Worm (Caenorhabditis elegans) whole organism, L2 larva: ENCODE data around the gene F35E8.7.
A peak's percentile ranks its signal among the peaks of the same experiment; 100 is the strongest.

Experiments
- C34F6.9 ChIP-seq: fragments of 150-350 bp; optimal IDR thresholded peaks from 2 replicates; lab custom pipeline; 2014; ENCODE audit warnings: missing biosample characterization, missing genetic modification characterization
- F13H6.1 ChIP-seq: sonication (generic microtip); optimal IDR thresholded peaks from 2 replicates; lab custom pipeline; 2016; ENCODE audit warnings: missing genetic modification characterization, missing compliant biosample characterization
- R02D3.7 ChIP-seq: fragments of 150-350 bp; optimal IDR thresholded peaks from 2 replicates; lab custom pipeline; 2014; ENCODE audit warnings: missing biosample characterization, missing genetic modification characterization
- Y55F3AM.14 ChIP-seq: fragments of 200-800 bp; sonication (Bioruptor generic); optimal IDR thresholded peaks from 2 replicates; lab custom pipeline; 2018; ENCODE audit warnings: mild to moderate bottlenecking, missing genetic modification characterization, missing compliant biosample characterization
- ZK546.5 ChIP-seq: sonication (generic microtip); optimal IDR thresholded peaks from 2 replicates; lab custom pipeline; 2017; ENCODE audit warnings: missing biosample characterization, missing genetic modification characterization
- alr-1 ChIP-seq: fragments of 150-350 bp; optimal IDR thresholded peaks from 2 replicates; lab custom pipeline; 2014; ENCODE audit warnings: missing biosample characterization, missing genetic modification characterization
- aly-2 ChIP-seq: fragments of 150-350 bp; optimal IDR thresholded peaks from 2 replicates; lab custom pipeline; 2014; ENCODE audit warnings: missing biosample characterization, missing genetic modification characterization
- ama-1 ChIP-seq: fragments of 150-350 bp; optimal IDR thresholded peaks from 2 replicates; lab custom pipeline; 2018; ENCODE audit warnings: inconsistent platforms
- blmp-1 ChIP-seq: sonication (generic microtip); optimal IDR thresholded peaks from 2 replicates; lab custom pipeline; 2017; ENCODE audit warnings: missing genetic modification characterization, mild to moderate bottlenecking, missing compliant biosample characterization, antibody characterized with exemption, moderate library complexity; ENCODE audit not compliant: insufficient read depth
- ceh-16 ChIP-seq: fragments of 150-350 bp; optimal IDR thresholded peaks from 2 replicates; lab custom pipeline; 2014; ENCODE audit warnings: missing biosample characterization, missing genetic modification characterization
- ceh-82 ChIP-seq: fragments of 150-350 bp; optimal IDR thresholded peaks from 2 replicates; lab custom pipeline; 2014; ENCODE audit warnings: missing biosample characterization, missing genetic modification characterization
- crh-2 ChIP-seq: sonication (generic microtip); optimal IDR thresholded peaks from 2 replicates; lab custom pipeline; 2017; ENCODE audit warnings: missing biosample characterization, missing genetic modification characterization
- egl-27 ChIP-seq: sonication (generic microtip); optimal IDR thresholded peaks from 3 replicates; lab custom pipeline; 2017; ENCODE audit warnings: missing biosample characterization, missing genetic modification reagents, missing genetic modification characterization
- elt-1 ChIP-seq: fragments of 150-350 bp; optimal IDR thresholded peaks from 2 replicates; lab custom pipeline; 2014; ENCODE audit warnings: missing biosample characterization, missing genetic modification characterization
- fos-1 ChIP-seq: fragments of 150-350 bp; optimal IDR thresholded peaks from 2 replicates; lab custom pipeline; 2014; ENCODE audit warnings: missing biosample characterization, missing genetic modification characterization
- lin-13 ChIP-seq: fragments of 150-350 bp; optimal IDR thresholded peaks from 2 replicates; lab custom pipeline; 2014; ENCODE audit warnings: missing biosample characterization, missing genetic modification reagents, missing genetic modification characterization
- lsy-2 ChIP-seq, 2 experiments: fragments of 150-350 bp in 1 of 2; sonication (generic microtip) in 1 of 2; optimal IDR thresholded peaks; 2 replicates each; lab custom pipeline; 2014 to 2017; ENCODE audit warnings: missing biosample characterization in 2 of 2, missing genetic modification characterization in 2 of 2
- mab-5 ChIP-seq: fragments of 150-350 bp; optimal IDR thresholded peaks from 2 replicates; lab custom pipeline; 2014; ENCODE audit warnings: missing biosample characterization, missing genetic modification characterization
- mbf-1 ChIP-seq: sonication (generic microtip); optimal IDR thresholded peaks from 2 replicates; lab custom pipeline; 2017; ENCODE audit warnings: missing biosample characterization, missing genetic modification characterization
- mdl-1 ChIP-seq, 2 experiments: fragments of 150-350 bp in 1 of 2; sonication (generic microtip) in 1 of 2; optimal IDR thresholded peaks; 2 replicates each; lab custom pipeline; 2017; ENCODE audit warnings: missing biosample characterization in 2 of 2, missing genetic modification characterization in 2 of 2
- nhr-10 ChIP-seq: sonication (generic microtip); optimal IDR thresholded peaks from 2 replicates; lab custom pipeline; 2017; ENCODE audit warnings: missing biosample characterization, missing genetic modification characterization
- nhr-12 ChIP-seq: fragments of 150-350 bp; optimal IDR thresholded peaks from 2 replicates; lab custom pipeline; 2014; ENCODE audit warnings: missing biosample characterization, missing genetic modification characterization
- nhr-129 ChIP-seq: fragments of 150-350 bp; optimal IDR thresholded peaks from 2 replicates; lab custom pipeline; 2014; ENCODE audit warnings: missing biosample characterization, missing genetic modification characterization
- nhr-21 ChIP-seq: fragments of 150-350 bp; optimal IDR thresholded peaks from 2 replicates; lab custom pipeline; 2014; ENCODE audit warnings: missing biosample characterization, missing genetic modification characterization
- nhr-23 ChIP-seq: fragments of 150-350 bp; optimal IDR thresholded peaks from 2 replicates; lab custom pipeline; 2014; ENCODE audit warnings: missing biosample characterization, missing genetic modification reagents, missing genetic modification characterization
- nhr-237 ChIP-seq: fragments of 150-350 bp; optimal IDR thresholded peaks from 2 replicates; lab custom pipeline; 2014; ENCODE audit warnings: missing biosample characterization, missing genetic modification characterization
- nhr-6 ChIP-seq: fragments of 150-350 bp; optimal IDR thresholded peaks from 2 replicates; lab custom pipeline; 2014; ENCODE audit warnings: missing biosample characterization, missing genetic modification characterization
- nhr-77 ChIP-seq: fragments of 150-350 bp; optimal IDR thresholded peaks from 2 replicates; lab custom pipeline; 2014; ENCODE audit warnings: missing biosample characterization, missing genetic modification characterization
- sem-4 ChIP-seq: fragments of 150-350 bp; optimal IDR thresholded peaks from 2 replicates; lab custom pipeline; 2014; ENCODE audit warnings: missing biosample characterization, missing genetic modification reagents, missing genetic modification characterization
- skn-1 ChIP-seq: sonication (generic microtip); optimal IDR thresholded peaks from 2 replicates; lab custom pipeline; 2017; ENCODE audit warnings: missing biosample characterization, missing genetic modification characterization
- sma-3 ChIP-seq: sonication (generic microtip); optimal IDR thresholded peaks from 2 replicates; lab custom pipeline; 2016; ENCODE audit warnings: missing genetic modification reagents, missing genetic modification characterization, missing compliant biosample characterization
- sma-9 ChIP-seq, 2 experiments: fragments of 150-350 bp in 1 of 2; sonication (generic microtip) in 1 of 2; optimal IDR thresholded peaks; 2 replicates each; lab custom pipeline; 2014 to 2016; ENCODE audit warnings: missing genetic modification characterization in 2 of 2, mild to moderate bottlenecking in 1 of 2, missing biosample characterization in 1 of 2, missing compliant biosample characterization in 1 of 2, missing genetic modification reagents in 1 of 2, moderate library complexity in 1 of 2
- unc-39 ChIP-seq: fragments of 150-350 bp; optimal IDR thresholded peaks from 2 replicates; lab custom pipeline; 2014; ENCODE audit warnings: missing biosample characterization, missing genetic modification characterization
- unc-62 ChIP-seq: fragments of 150-350 bp; optimal IDR thresholded peaks from 2 replicates; lab custom pipeline; 2014; ENCODE audit warnings: missing biosample characterization, missing genetic modification reagents, missing genetic modification characterization
- zag-1 ChIP-seq: fragments of 150-350 bp; optimal IDR thresholded peaks from 2 replicates; lab custom pipeline; 2014; ENCODE audit warnings: missing biosample characterization, missing genetic modification characterization
- ztf-11 ChIP-seq: sonication (generic microtip); optimal IDR thresholded peaks from 2 replicates; lab custom pipeline; 2017; ENCODE audit warnings: missing biosample characterization, missing genetic modification characterization
- ztf-4 ChIP-seq: fragments of 150-350 bp; optimal IDR thresholded peaks from 2 replicates; lab custom pipeline; 2014; ENCODE audit warnings: missing biosample characterization, missing genetic modification characterization

F35E8.7 gene

ce11 chrV:15954932-15955331, 41.1 kb downstream of the F35E8.7 start, which contains the start of gene srw-57:
srw-57 (minus strand) TSS chrV:15955032.
- TF ChIP-seq nhr-23 (tag; lab: Kevin White, UChicago) (no peak), ceh-16 (tag; lab: Kevin White, UChicago) (no peak), lsy-2 (tag; optimal IDR thresholded peaks at IDR 0.05; lab: Kevin White, UChicago) (no peak), unc-39 (tag; lab: Kevin White, UChicago) (no peak), sma-3 (GFP tag; lab: Kevin White, UChicago) (no peak), nhr-6 (no peak), elt-1 (no peak), zag-1 (tag; lab: Kevin White, UChicago) (no peak), egl-27 (tag; lab: Kevin White, UChicago) (no peak), mdl-1 (tag; optimal IDR thresholded peaks at IDR 0.05; lab: Kevin White, UChicago) (no peak), crh-2 (tag; lab: Kevin White, UChicago) (no peak), fos-1 (no peak), ztf-4 (no peak), alr-1 (tag; lab: Kevin White, UChicago) (no peak), aly-2 (tag; lab: Kevin White, UChicago) (no peak), nhr-77 (tag; lab: Kevin White, UChicago) (no peak), ztf-11 (tag; lab: Kevin White, UChicago) (no peak), nhr-21 (tag; lab: Kevin White, UChicago) (no peak), F13H6.1 (tag; lab: Kevin White, UChicago) (no peak), Y55F3AM.14 (no peak)

- no peak for TF ChIP-seq unc-62 (GFP tag; lab: Kevin White, UChicago)
- no peak for TF ChIP-seq nhr-10 (tag; lab: Kevin White, UChicago)
- no peak for TF ChIP-seq nhr-6
- no peak for TF ChIP-seq ztf-11 (tag; lab: Kevin White, UChicago)
- TF ChIP-seq sma-3 (GFP tag; lab: Kevin White, UChicago), result no peak
- no peak for TF ChIP-seq fos-1
- no peak for TF ChIP-seq nhr-237 (tag; lab: Kevin White, UChicago)
- no peak for TF ChIP-seq sem-4 (tag; lab: Kevin White, UChicago)
- no peak for TF ChIP-seq aly-2 (tag; lab: Kevin White, UChicago)
- no peak for TF ChIP-seq blmp-1
- TF ChIP-seq ama-1, result no peak
- no peak for TF ChIP-seq ZK546.5 (tag; lab: Kevin White, UChicago)
- TF ChIP-seq lsy-2 (tag; optimal IDR thresholded peaks at IDR 0.05; lab: Kevin White, UChicago), result no peak
- TF ChIP-seq unc-39 (tag; lab: Kevin White, UChicago), result no peak
- TF ChIP-seq R02D3.7 (tag; lab: Kevin White, UChicago), result no peak
- TF ChIP-seq nhr-77 (tag; lab: Kevin White, UChicago), result no peak
- no peak for TF ChIP-seq nhr-12
- TF ChIP-seq elt-1, result no peak
- TF ChIP-seq, all 48 proteins: peak for 0
Measured at ce11 chrV:15955497-15955896, 41.7 kb downstream of the F35E8.7 start, which contains the start of gene srh-186. srh-186 (plus strand) TSS chrV:15955797.

- TF ChIP-seq blmp-1 (no peak), R02D3.7 (tag; lab: Kevin White, UChicago) (no peak), sem-4 (tag; lab: Kevin White, UChicago) (no peak), nhr-10 (tag; lab: Kevin White, UChicago) (no peak), mdl-1 (tag; optimal IDR thresholded peaks at IDR 0.05; lab: Kevin White, UChicago) (no peak), nhr-129 (no peak), mbf-1 (tag; lab: Kevin White, UChicago) (no peak), fos-1 (no peak), C34F6.9 (tag; lab: Kevin White, UChicago) (no peak), mab-5 (tag; lab: Kevin White, UChicago) (no peak), unc-39 (tag; lab: Kevin White, UChicago) (no peak), lin-13 (GFP tag; lab: Kevin White, UChicago) (no peak), nhr-237 (tag; lab: Kevin White, UChicago) (no peak), ceh-82 (tag; lab: Kevin White, UChicago) (no peak), crh-2 (tag; lab: Kevin White, UChicago) (no peak), skn-1 (no peak)
Measured at ce11 chrV:15957098-15957497, 43.3 kb downstream of the F35E8.7 start, which contains the start of gene F36G9.3. F36G9.3 (plus strand) TSS chrV:15957398.

ce11 chrV:15959456-15959855, 45.6 kb downstream of the F35E8.7 start:
- TF ChIP-seq sma-9 (GFP tag; optimal IDR thresholded peaks at IDR 0.05; lab: Kevin White, UChicago) (peak; percentile 43), sma-9 (tag; optimal IDR thresholded peaks at IDR 0.05; lab: Kevin White, UChicago) (no peak), C34F6.9 (tag; lab: Kevin White, UChicago) (peak; percentile 18), Y55F3AM.14 (no peak)
